Fruit fly (Drosophila melanogaster): ENCODE results near the gene UQCR-14L.

- TF ChIP-seq tj (GFP tag; optimal IDR thresholded peaks at IDR 0.05) (no peak), Mnt (GFP tag; optimal IDR thresholded peaks at IDR 0.05) (no peak), CG1620 (GFP tag; optimal IDR thresholded peaks at IDR 0.05) (no peak), CG7101 (tag; optimal IDR thresholded peaks at IDR 0.05) (no peak), bab1 (GFP tag; optimal IDR thresholded peaks at IDR 0.05) (no peak), CG5204 (GFP tag; optimal IDR thresholded peaks at IDR 0.05) (no peak), kay (GFP tag; ENCODE audit: borderline replicate concordance) (peak; percentile 91), pad (GFP tag; optimal IDR thresholded peaks at IDR 0.05) (no peak), Crg-1 (GFP tag; optimal IDR thresholded peaks at IDR 0.05) (no peak)
These were observed 34.0 kb downstream of the UQCR-14L start for dm6 chr3R:28327709-28328467.
